Worm (Caenorhabditis elegans) whole organism, L1 larva: ENCODE measurements around the gene F35E8.10.

Source experiments
- C16A3.4 ChIP-seq: fragments of 150-350 bp; optimal IDR thresholded peaks from 2 replicates; lab custom pipeline; 2014; ENCODE audit warnings: missing biosample characterization, missing genetic modification characterization
- C34B4.2 ChIP-seq: sonication (generic microtip); optimal IDR thresholded peaks from 2 replicates; lab custom pipeline; 2017; ENCODE audit warnings: mild to moderate bottlenecking, missing genetic modification characterization, missing compliant biosample characterization
- Y116A8C.19 ChIP-seq: sonication (generic microtip); optimal IDR thresholded peaks from 2 replicates; lab custom pipeline; 2016; ENCODE audit warnings: missing compliant biosample characterization, missing genetic modification characterization, borderline replicate concordance
- alr-1 ChIP-seq: fragments of 200-800 bp; sonication (Bioruptor generic); optimal IDR thresholded peaks from 2 replicates; lab custom pipeline; 2018; ENCODE audit warnings: borderline replicate concordance, mild to moderate bottlenecking, missing genetic modification characterization, missing compliant biosample characterization
- ama-1 ChIP-seq: fragments of 150-350 bp; optimal IDR thresholded peaks from 2 replicates; lab custom pipeline; 2014
- ceh-82 ChIP-seq, 3 experiments: fragments of 150-350 bp in 1 of 3; sonication (generic microtip) in 2 of 3; optimal IDR thresholded peaks; 2 replicates each; lab custom pipeline; 2014 to 2017; ENCODE audit warnings: missing biosample characterization in 3 of 3, missing genetic modification characterization in 3 of 3
- ceh-88 ChIP-seq: fragments of 200-800 bp; sonication (Bioruptor generic); IDR thresholded peaks from 2 replicates; pipeline ENCODE4 v1.3.6; 2022; ENCODE audit warnings: missing genetic modification characterization, missing compliant biosample characterization
- ces-1 ChIP-seq: fragments of 150-350 bp; optimal IDR thresholded peaks from 2 replicates; lab custom pipeline; 2014; ENCODE audit warnings: missing biosample characterization, missing genetic modification reagents, missing genetic modification characterization
- dpl-1 ChIP-seq, 3 experiments: fragments of 150-350 bp in 2 of 3; sonication (generic microtip) in 1 of 3; optimal IDR thresholded peaks; 2 replicates each; lab custom pipeline; 2014 to 2017; ENCODE audit warnings: missing biosample characterization in 3 of 3, missing genetic modification characterization in 3 of 3, missing genetic modification reagents in 3 of 3
- efl-1 ChIP-seq, 4 experiments: fragments of 150-350 bp; optimal IDR thresholded peaks in 3 of 4; peaks in 1 of 4; 1 replicate in 1 of 4; 2 replicates in 3 of 4; lab custom pipeline; 2014; ENCODE audit warnings: missing biosample characterization in 2 of 4, missing genetic modification characterization in 2 of 4, missing genetic modification reagents in 2 of 4
- fkh-8 ChIP-seq: sonication (generic microtip); optimal IDR thresholded peaks from 2 replicates; lab custom pipeline; 2016; ENCODE audit warnings: mild to moderate bottlenecking, missing genetic modification characterization, missing compliant biosample characterization
- hlh-17 ChIP-seq: fragments of 200-800 bp; sonication (Bioruptor generic); optimal IDR thresholded peaks from 2 replicates; lab custom pipeline; 2018; ENCODE audit warnings: missing genetic modification characterization, mild to moderate bottlenecking, missing compliant biosample characterization, moderate library complexity, borderline replicate concordance
- hlh-4 ChIP-seq: sonication (generic microtip); optimal IDR thresholded peaks from 2 replicates; lab custom pipeline; 2016; ENCODE audit warnings: mild to moderate bottlenecking, missing genetic modification characterization, missing compliant biosample characterization
- irx-1 ChIP-seq: sonication (generic microtip); optimal IDR thresholded peaks from 2 replicates; lab custom pipeline; 2016; ENCODE audit warnings: missing genetic modification characterization, missing compliant biosample characterization
- isw-1 ChIP-seq: fragments of 200-800 bp; sonication (Bioruptor generic); IDR thresholded peaks from 2 replicates; pipeline ENCODE4 v1.3.6; 2022; ENCODE audit warnings: missing genetic modification characterization, missing compliant biosample characterization
- lin-13 ChIP-seq: fragments of 150-350 bp; optimal IDR thresholded peaks from 2 replicates; lab custom pipeline; 2014; ENCODE audit warnings: missing biosample characterization, missing genetic modification reagents, missing genetic modification characterization
- lin-15B ChIP-seq: fragments of 150-350 bp; sonication (generic microtip); optimal IDR thresholded peaks from 3 replicates; lab custom pipeline; 2014; ENCODE audit warnings: missing biosample characterization, missing genetic modification characterization
- lin-39 ChIP-seq: fragments of 150-350 bp; optimal IDR thresholded peaks from 2 replicates; lab custom pipeline; 2014; ENCODE audit warnings: missing biosample characterization, missing genetic modification reagents, missing genetic modification characterization
- lir-3 ChIP-seq: sonication (generic microtip); optimal IDR thresholded peaks from 2 replicates; lab custom pipeline; 2016; ENCODE audit warnings: mild to moderate bottlenecking, missing genetic modification characterization, moderate library complexity, missing compliant biosample characterization; ENCODE audit not compliant: poor library complexity
- mab-9 ChIP-seq: fragments of 200-800 bp; sonication (Bioruptor generic); IDR thresholded peaks from 2 replicates; pipeline ENCODE4 v1.3.6; 2022; ENCODE audit warnings: missing genetic modification reagents, missing genetic modification characterization, missing compliant biosample characterization
- mdl-1 ChIP-seq, 2 experiments: fragments of 150-350 bp; optimal IDR thresholded peaks; 2 replicates each; lab custom pipeline; 2014 to 2017; ENCODE audit warnings: missing biosample characterization in 2 of 2, missing genetic modification characterization in 2 of 2, inconsistent platforms in 1 of 2
- mep-1 ChIP-seq: fragments of 150-350 bp; optimal IDR thresholded peaks from 2 replicates; lab custom pipeline; 2014; ENCODE audit warnings: missing biosample characterization, missing genetic modification characterization
- nhr-237 ChIP-seq: fragments of 150-350 bp; optimal IDR thresholded peaks from 2 replicates; lab custom pipeline; 2014; ENCODE audit warnings: missing biosample characterization, missing genetic modification characterization
- nhr-47 ChIP-seq: sonication (generic microtip); optimal IDR thresholded peaks from 2 replicates; lab custom pipeline; 2016; ENCODE audit warnings: mild to moderate bottlenecking, missing genetic modification characterization, moderate library complexity, missing compliant biosample characterization
- nhr-76 ChIP-seq: sonication (generic microtip); optimal IDR thresholded peaks from 2 replicates; lab custom pipeline; 2017; ENCODE audit warnings: missing biosample characterization, missing genetic modification characterization
- nhr-84 ChIP-seq: sonication (generic microtip); optimal IDR thresholded peaks from 2 replicates; lab custom pipeline; 2017; ENCODE audit warnings: missing biosample characterization, missing genetic modification characterization
- pag-3 ChIP-seq: sonication (generic microtip); optimal IDR thresholded peaks from 2 replicates; lab custom pipeline; 2017; ENCODE audit warnings: missing genetic modification characterization, mild to moderate bottlenecking, missing compliant biosample characterization, antibody characterized with exemption, borderline replicate concordance; ENCODE audit not compliant: insufficient read depth
- pax-3 ChIP-seq: fragments of 200-800 bp; sonication (Bioruptor generic); optimal IDR thresholded peaks from 2 replicates; lab custom pipeline; 2018; ENCODE audit warnings: mild to moderate bottlenecking, missing genetic modification characterization, moderate library complexity, missing compliant biosample characterization
- skn-1 ChIP-seq: fragments of 150-350 bp; optimal IDR thresholded peaks from 2 replicates; lab custom pipeline; 2014; ENCODE audit warnings: missing biosample characterization, missing genetic modification characterization
- snu-23 ChIP-seq: sonication (generic microtip); optimal IDR thresholded peaks from 2 replicates; lab custom pipeline; 2016; ENCODE audit warnings: missing genetic modification characterization, missing compliant biosample characterization
- sptf-1 ChIP-seq: fragments of 150-350 bp; optimal IDR thresholded peaks from 2 replicates; lab custom pipeline; 2014; ENCODE audit warnings: missing biosample characterization, missing genetic modification characterization
- sup-37 ChIP-seq: fragments of 200-800 bp; sonication (Bioruptor generic); optimal IDR thresholded peaks from 2 replicates; lab custom pipeline; 2018; ENCODE audit warnings: mild to moderate bottlenecking, missing genetic modification characterization, missing compliant biosample characterization
- swsn-7 ChIP-seq: sonication (generic microtip); optimal IDR thresholded peaks from 2 replicates; lab custom pipeline; 2016; ENCODE audit warnings: missing genetic modification characterization, missing compliant biosample characterization
- tbx-2 ChIP-seq: sonication (generic microtip); optimal IDR thresholded peaks from 2 replicates; lab custom pipeline; 2016; ENCODE audit warnings: missing genetic modification characterization, missing compliant biosample characterization
- unc-130 ChIP-seq: fragments of 150-350 bp; optimal IDR thresholded peaks from 2 replicates; lab custom pipeline; 2017; ENCODE audit warnings: missing biosample characterization, missing genetic modification characterization, inconsistent platforms
- unc-30 ChIP-seq: sonication (generic microtip); optimal IDR thresholded peaks from 2 replicates; lab custom pipeline; 2017; ENCODE audit warnings: missing biosample characterization, missing genetic modification characterization
- unc-86 ChIP-seq: sonication (generic microtip); optimal IDR thresholded peaks from 2 replicates; lab custom pipeline; 2016; ENCODE audit warnings: missing genetic modification characterization, missing compliant biosample characterization
- ztf-11 ChIP-seq, 2 experiments: sonication (generic microtip); optimal IDR thresholded peaks; 2 replicates each; lab custom pipeline; 2016 to 2017; ENCODE audit warnings: missing genetic modification characterization in 2 of 2, missing biosample characterization in 1 of 2, missing compliant biosample characterization in 1 of 2
- ztf-4 ChIP-seq: fragments of 150-350 bp; optimal IDR thresholded peaks from 2 replicates; lab custom pipeline; 2014; ENCODE audit warnings: missing biosample characterization, missing genetic modification characterization

Gene F35E8.10

ce11 chrV:15873762-15874161 lies 46.4 kb downstream of the F35E8.10 start (continued):
- TF ChIP-seq nhr-237, result no peak
- TF ChIP-seq mep-1 (tag; lab: Kevin White, UChicago), result peak; percentile 61
- peak; percentile 41 for TF ChIP-seq irx-1 (tag; lab: Kevin White, UChicago)
- no peak for TF ChIP-seq ces-1 (GFP tag; lab: Kevin White, UChicago)
- TF ChIP-seq hlh-17 (GFP tag; lab: Kevin White, UChicago), result no peak
- TF ChIP-seq ama-1 (lab: Kevin White, UChicago), result no peak
- TF ChIP-seq lin-13 (GFP tag; lab: Kevin White, UChicago), result no peak
- TF ChIP-seq hlh-4, result no peak
- TF ChIP-seq ztf-4 (tag; lab: Kevin White, UChicago), result peak; percentile 8
- TF ChIP-seq tbx-2, result peak; percentile 56
- peak; percentile 38 for TF ChIP-seq isw-1 (GFP tag; lab: Robert Waterston, UW)
- peak; percentile 52 to 66 for TF ChIP-seq efl-1 (optimal IDR thresholded peaks at IDR 0.05; lab: Kevin White, UChicago)
- peak; percentile 51 to 96 for TF ChIP-seq efl-1 (GFP tag; optimal IDR thresholded peaks at IDR 0.05 in 1 of 2; lab: Kevin White, UChicago)
- peak; percentile 22 for TF ChIP-seq sup-37 (GFP tag; lab: Kevin White, UChicago)
- peak in 1 of 2 experiments; percentile 76 for TF ChIP-seq mdl-1 (tag; optimal IDR thresholded peaks at IDR 0.05; lab: Kevin White, UChicago)
- TF ChIP-seq skn-1 (tag; lab: Kevin White, UChicago), result peak; percentile 84
- TF ChIP-seq nhr-47 (tag; lab: Kevin White, UChicago), result peak; percentile 81
- peak in 1 of 2 experiments; percentile 34 for TF ChIP-seq ztf-11 (tag; optimal IDR thresholded peaks at IDR 0.05; lab: Kevin White, UChicago)
- TF ChIP-seq pax-3, result peak; percentile 58
- peak; percentile 69 for TF ChIP-seq swsn-7 (tag; lab: Kevin White, UChicago)
- TF ChIP-seq nhr-84 (tag; lab: Kevin White, UChicago), result no peak
- TF ChIP-seq lin-15B (tag; lab: Kevin White, UChicago), result no peak
- no peak for TF ChIP-seq C34B4.2 (tag; lab: Kevin White, UChicago)
- no peak for TF ChIP-seq nhr-76
- no peak for TF ChIP-seq unc-30
- TF ChIP-seq sptf-1, result no peak
- 0 out of 2 replicates have a peak, but pooled peaks have one; percentile 11 for TF ChIP-seq ceh-88 (GFP tag; lab: Robert Waterston, UW)
- no peak for TF ChIP-seq pag-3 (tag; lab: Kevin White, UChicago)
- peak; percentile 52 for TF ChIP-seq unc-86 (tag; lab: Kevin White, UChicago)
- peak; percentile 38 to 64 (median 51) for TF ChIP-seq dpl-1 (GFP tag; optimal IDR thresholded peaks at IDR 0.05; lab: Kevin White, UChicago)
- TF ChIP-seq mab-9 (GFP tag; lab: Robert Waterston, UW), result peak; percentile 42; the same call in 1 of the 2 replicates
- TF ChIP-seq alr-1 (tag; lab: Kevin White, UChicago), result no peak
- peak; percentile 8 for TF ChIP-seq lir-3 (tag; lab: Kevin White, UChicago)
- peak; percentile 81 for TF ChIP-seq snu-23

ce11 chrV:15872273-15872672 lies 47.9 kb downstream of the F35E8.10 start, which contains the start of gene str-56:
str-56 (plus strand) TSS chrV:15872573.
- TF ChIP-seq Y116A8C.19 (tag; lab: Kevin White, UChicago) (no peak), ceh-82 (tag; optimal IDR thresholded peaks at IDR 0.05; lab: Kevin White, UChicago) (no peak), efl-1 (optimal IDR thresholded peaks at IDR 0.05; lab: Kevin White, UChicago) (no peak), efl-1 (GFP tag; optimal IDR thresholded peaks at IDR 0.05 in 1 of 2; lab: Kevin White, UChicago) (no peak), alr-1 (tag; lab: Kevin White, UChicago) (no peak), ces-1 (GFP tag; lab: Kevin White, UChicago) (no peak), lin-39 (no peak), C16A3.4 (tag; lab: Kevin White, UChicago) (no peak), pax-3 (no peak), unc-130 (tag; lab: Kevin White, UChicago) (no peak)

- TF ChIP-seq fkh-8 (peak; percentile 28), ceh-82 (tag; optimal IDR thresholded peaks at IDR 0.05; lab: Kevin White, UChicago) (no peak)
Measured at ce11 chrV:15870356-15870755, 49.8 kb downstream of the F35E8.10 start, which contains the start of gene str-57. str-57 (plus strand) TSS chrV:15870656.
